Fruit fly (Drosophila melanogaster) S2 (cell line): ENCODE data around the gene Acsf2.

Experiments
- CG8478 ChIP-seq: fragments of >200 bp; optimal IDR thresholded peaks from 2 replicates; lab custom pipeline; 2018
- CTCF ChIP-seq, 2 experiments: fragments of >200 bp; optimal IDR thresholded peaks; 2 replicates each; lab custom pipeline; 2018

DNA sequence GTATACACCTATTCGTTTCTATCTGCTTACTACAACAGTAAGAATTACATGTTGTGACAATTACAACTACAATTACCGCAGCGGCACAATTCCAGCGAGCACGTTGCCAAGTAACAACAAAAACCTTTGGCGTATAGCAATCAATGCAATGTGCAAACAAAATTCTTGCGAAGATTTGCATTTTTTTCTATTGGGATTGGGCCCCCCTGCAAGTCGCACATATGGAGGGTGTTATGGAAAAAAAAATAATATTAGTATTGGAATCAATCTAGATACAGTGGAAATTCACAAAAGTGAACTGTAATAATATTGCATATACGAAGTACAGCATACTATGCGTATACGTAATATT is 39.4 kb downstream of the Acsf2 start:
- no peak for TF ChIP-seq CG8478 (lab: Kevin White, UChicago)
- no peak for TF ChIP-seq CTCF (optimal IDR thresholded peaks at IDR 0.05; lab: Kevin White, UChicago)
